Worm (Caenorhabditis elegans): ENCODE data around the gene Y38H6C.18.
A peak's percentile ranks its signal among the peaks of the same experiment; 100 is the strongest.

Gene Y38H6C.18

ce11 chrV:20506542-20506941 lies 40.4 kb downstream of the Y38H6C.18 start:
- TF ChIP-seq nhr-12 (tag; optimal IDR thresholded peaks at IDR 0.05): no peak
- no peak for TF ChIP-seq peb-1 (tag; optimal IDR thresholded peaks at IDR 0.05)
- TF ChIP-seq lin-11 (tag; optimal IDR thresholded peaks at IDR 0.05): no peak
- no peak for TF ChIP-seq egl-27 (tag; optimal IDR thresholded peaks at IDR 0.05)
- no peak for TF ChIP-seq mbf-1 (tag; optimal IDR thresholded peaks at IDR 0.05)
- no peak for TF ChIP-seq ceh-16 (tag; optimal IDR thresholded peaks at IDR 0.05)
- no peak for TF ChIP-seq nhr-6 (tag; optimal IDR thresholded peaks at IDR 0.05)
- no peak for TF ChIP-seq nhr-129 (tag; optimal IDR thresholded peaks at IDR 0.05)
- TF ChIP-seq unc-39 (tag; optimal IDR thresholded peaks at IDR 0.05): no peak
- no peak for TF ChIP-seq mdl-1 (tag; optimal IDR thresholded peaks at IDR 0.05)
- no peak for TF ChIP-seq R02D3.7 (tag; optimal IDR thresholded peaks at IDR 0.05)
- no peak for TF ChIP-seq lin-39 (tag; optimal IDR thresholded peaks at IDR 0.05)

- no peak for TF ChIP-seq ceh-16 (tag; optimal IDR thresholded peaks at IDR 0.05)
Observed at ce11 chrV:20504997-20505396, 42.0 kb downstream of the Y38H6C.18 start, which contains the start of gene Y38H6C.4. TSS of gene Y38H6C.4 (minus strand) at chrV:20505097.

- TF ChIP-seq ztf-4 (tag; optimal IDR thresholded peaks at IDR 0.05) (no peak), elt-3 (tag; optimal IDR thresholded peaks at IDR 0.05) (no peak)
Observed at ce11 chrV:20500405-20500804, 46.5 kb downstream of the Y38H6C.18 start, which contains the start of gene dct-14. TSS of gene dct-14 (minus strand) at chrV:20500505.

ce11 chrV:20499642-20500041 lies 47.3 kb downstream of the Y38H6C.18 start:
- TF ChIP-seq ztf-11 (tag; optimal IDR thresholded peaks at IDR 0.05) (no peak), nhr-77 (tag; optimal IDR thresholded peaks at IDR 0.05) (no peak), aly-2 (tag; optimal IDR thresholded peaks at IDR 0.05) (no peak), dmd-4 (tag; optimal IDR thresholded peaks at IDR 0.05) (no peak), unc-55 (GFP tag; optimal IDR thresholded peaks at IDR 0.05) (no peak), fos-1 (tag; optimal IDR thresholded peaks at IDR 0.05) (peak; percentile 34)

- no peak for TF ChIP-seq nhr-21 (tag; optimal IDR thresholded peaks at IDR 0.05)
- no peak for TF ChIP-seq skn-1 (tag; optimal IDR thresholded peaks at IDR 0.05)
- peak; percentile 15 for TF ChIP-seq gmeb-1 (tag; optimal IDR thresholded peaks at IDR 0.05)
- no peak for TF ChIP-seq mbf-1 (tag; optimal IDR thresholded peaks at IDR 0.05)
- TF ChIP-seq egl-27 (tag; optimal IDR thresholded peaks at IDR 0.05): no peak
- TF ChIP-seq F13H6.1 (tag; optimal IDR thresholded peaks at IDR 0.05): peak; percentile 5
- no peak for TF ChIP-seq nhr-129 (tag; optimal IDR thresholded peaks at IDR 0.05)
- TF ChIP-seq mdl-1 (tag; optimal IDR thresholded peaks at IDR 0.05): peak in 1 of 2 experiments; percentile 29
- TF ChIP-seq fos-1 (tag; optimal IDR thresholded peaks at IDR 0.05): peak; percentile 58
- peak; percentile 74 for TF ChIP-seq crh-2 (tag; optimal IDR thresholded peaks at IDR 0.05)
- peak; percentile 68 for TF ChIP-seq sma-9 (GFP tag; optimal IDR thresholded peaks at IDR 0.05)
- TF ChIP-seq sma-9 (tag; optimal IDR thresholded peaks at IDR 0.05): no peak
- no peak for TF ChIP-seq snpc-4 (tag; optimal IDR thresholded peaks at IDR 0.05)
- no peak for TF ChIP-seq ZK546.5 (tag; optimal IDR thresholded peaks at IDR 0.05)
Observed at ce11 chrV:20498980-20499379, 48.0 kb downstream of the Y38H6C.18 start, which contains the start of gene dct-16. TSS of gene dct-16 (minus strand) at chrV:20499057.

ce11 chrV:20497537-20497936 lies 49.4 kb downstream of the Y38H6C.18 start:
- TF ChIP-seq lin-13 (GFP tag; optimal IDR thresholded peaks at IDR 0.05) (no peak), fos-1 (tag; optimal IDR thresholded peaks at IDR 0.05) (peak; percentile 31), ama-1 (optimal IDR thresholded peaks at IDR 0.05) (no peak), nhr-10 (tag; optimal IDR thresholded peaks at IDR 0.05) (no peak), unc-39 (tag; optimal IDR thresholded peaks at IDR 0.05) (no peak), lsy-2 (tag; optimal IDR thresholded peaks at IDR 0.05) (no peak), blmp-1 (tag; optimal IDR thresholded peaks at IDR 0.05; ENCODE audit: insufficient read depth) (no peak), crh-2 (tag; optimal IDR thresholded peaks at IDR 0.05) (peak; percentile 26), nhr-23 (tag; optimal IDR thresholded peaks at IDR 0.05) (no peak), nhr-11 (tag; optimal IDR thresholded peaks at IDR 0.05) (no peak), ztf-4 (tag; optimal IDR thresholded peaks at IDR 0.05) (no peak), peb-1 (tag; optimal IDR thresholded peaks at IDR 0.05) (no peak), egl-27 (tag; optimal IDR thresholded peaks at IDR 0.05) (no peak)
